Fruit fly (Drosophila melanogaster) whole organism: ENCODE measurements around the gene dsd.

Source experiments
- CG8478 ChIP-seq: fragments of >200 bp; optimal IDR thresholded peaks from 2 replicates; lab custom pipeline; 2018; ENCODE audit warnings: inconsistent platforms
- Dll ChIP-seq: fragments of >200 bp; optimal IDR thresholded peaks from 2 replicates; lab custom pipeline; 2017
- EcR ChIP-seq, 2 experiments: fragments of >200 bp; optimal IDR thresholded peaks; 2 replicates each; lab custom pipeline; 2017; ENCODE audit warnings: missing biosample characterization in 2 of 2, missing genetic modification characterization in 2 of 2, missing genetic modification reagents in 2 of 2
- pan ChIP-seq: fragments of >200 bp; optimal IDR thresholded peaks from 2 replicates; lab custom pipeline; 2017
- psq ChIP-seq: fragments of >200 bp; optimal IDR thresholded peaks from 2 replicates; lab custom pipeline; 2017
- usp ChIP-seq: fragments of >200 bp; optimal IDR thresholded peaks from 2 replicates; lab custom pipeline; 2017; ENCODE audit warnings: missing biosample characterization, missing genetic modification characterization, mixed read lengths

DNA sequence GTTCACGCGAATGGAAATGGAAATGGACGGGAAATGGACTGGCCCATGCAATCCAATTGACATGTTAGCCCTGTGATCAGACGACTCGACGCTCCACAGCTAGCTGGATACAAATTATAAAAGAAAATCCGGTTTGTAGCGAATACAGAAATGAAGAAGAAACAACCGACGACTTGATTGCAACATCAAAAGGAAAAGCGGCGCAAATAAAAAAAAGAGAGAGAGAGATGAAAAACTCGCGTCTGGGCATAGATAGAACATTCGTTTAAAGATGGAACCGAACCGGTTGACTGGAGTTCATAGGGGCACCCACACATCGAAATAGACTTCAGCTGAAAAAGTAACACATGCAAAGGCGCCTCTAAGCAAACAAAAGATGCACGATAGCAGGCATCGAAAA, 51.3 kb downstream of the dsd start:
- TF ChIP-seq EcR (GFP tag; optimal IDR thresholded peaks at IDR 0.05; lab: Kevin White, UChicago) = no peak
- TF ChIP-seq psq (lab: Kevin White, UChicago) = no peak
- no peak for TF ChIP-seq pan (lab: Kevin White, UChicago)
- no peak for TF ChIP-seq CG8478 (lab: Kevin White, UChicago)
- TF ChIP-seq Dll (lab: Kevin White, UChicago) = no peak
- TF ChIP-seq usp (GFP tag; lab: Kevin White, UChicago) = no peak
